Fruit fly (Drosophila melanogaster) whole organism, embryonic: Measurements from ENCODE around the gene Nepl20.

ENCODE experiments used
- B-H1 ChIP-seq: fragments of 200-800 bp; sonication (Bioruptor generic); IDR thresholded peaks from 3 replicates; pipeline ENCODE4 v1.3.6; 2022; ENCODE audit warnings: missing biosample characterization, missing genetic modification characterization
- CG10366 ChIP-seq: fragments of 200-800 bp; sonication (Bioruptor generic); IDR thresholded peaks from 2 replicates; pipeline ENCODE4 v1.3.6; 2022; ENCODE audit warnings: missing biosample characterization, missing genetic modification characterization
- CG10654 ChIP-seq: fragments of 200-800 bp; sonication (Bioruptor generic); optimal IDR thresholded peaks from 2 replicates; lab custom pipeline; 2016; ENCODE audit warnings: missing biosample characterization, missing genetic modification characterization
- CG11398 ChIP-seq: fragments of 200-800 bp; sonication (Bioruptor generic); optimal IDR thresholded peaks from 2 replicates; lab custom pipeline; 2016; ENCODE audit warnings: missing biosample characterization, missing genetic modification characterization
- CG11560 ChIP-seq: fragments of 200-800 bp; sonication (Bioruptor generic); IDR thresholded peaks from 3 replicates; pipeline ENCODE4 v1.3.6; 2022; ENCODE audit warnings: missing biosample characterization, missing genetic modification characterization
- CG12155 ChIP-seq: fragments of 200-800 bp; sonication (Bioruptor generic); optimal IDR thresholded peaks from 3 replicates; lab custom pipeline; 2016; ENCODE audit warnings: missing biosample characterization, missing genetic modification characterization
- CG12391 ChIP-seq: fragments of 200-800 bp; sonication (Bioruptor generic); optimal IDR thresholded peaks from 3 replicates; lab custom pipeline; 2018; ENCODE audit warnings: missing biosample characterization, mild to moderate bottlenecking, missing genetic modification characterization, moderate library complexity
- CG14014 ChIP-seq: fragments of 200-800 bp; sonication (Bioruptor generic); IDR thresholded peaks from 2 replicates; pipeline ENCODE4 v1.3.6; 2022; ENCODE audit warnings: missing biosample characterization, missing genetic modification characterization
- CG15269 ChIP-seq: fragments of 200-800 bp; sonication (Bioruptor generic); optimal IDR thresholded peaks from 2 replicates; lab custom pipeline; 2018; ENCODE audit warnings: missing biosample characterization, mild to moderate bottlenecking, missing genetic modification characterization, moderate library complexity
- CG15696 ChIP-seq: fragments of 200-800 bp; sonication (Bioruptor generic); optimal IDR thresholded peaks from 2 replicates; lab custom pipeline; 2019; ENCODE audit warnings: missing biosample characterization, mild to moderate bottlenecking, missing genetic modification characterization, moderate library complexity
- CG16779 ChIP-seq: fragments of 200-800 bp; sonication (Bioruptor generic); IDR thresholded peaks from 2 replicates; pipeline ENCODE4 v1.3.6; 2022; ENCODE audit warnings: missing biosample characterization, missing genetic modification characterization
- CG17829 ChIP-seq: fragments of 200-800 bp; optimal IDR thresholded peaks from 2 replicates; lab custom pipeline; 2019; ENCODE audit warnings: missing biosample characterization, mild to moderate bottlenecking, missing genetic modification characterization, moderate library complexity
- CG2120 ChIP-seq: fragments of 200-800 bp; sonication (Bioruptor generic); optimal IDR thresholded peaks from 3 replicates; lab custom pipeline; 2016; ENCODE audit warnings: missing biosample characterization, missing genetic modification characterization
- CG2202 ChIP-seq: fragments of 200-800 bp; sonication (Bioruptor generic); optimal IDR thresholded peaks from 2 replicates; lab custom pipeline; 2018; ENCODE audit warnings: missing biosample characterization, mild to moderate bottlenecking, missing genetic modification characterization
- CG30403 ChIP-seq: fragments of 200-800 bp; sonication (Bioruptor generic); optimal IDR thresholded peaks from 3 replicates; lab custom pipeline; 2016; ENCODE audit warnings: missing biosample characterization, missing genetic modification characterization
- CG34224 ChIP-seq: fragments of 200-800 bp; sonication (Bioruptor generic); IDR thresholded peaks from 3 replicates; pipeline ENCODE4 v1.3.6; 2022; ENCODE audit warnings: missing biosample characterization, missing genetic modification characterization; ENCODE audit not compliant: partially characterized antibody
- CG3995 ChIP-seq: fragments of 200-800 bp; sonication (Bioruptor generic); optimal IDR thresholded peaks from 3 replicates; lab custom pipeline; 2016; ENCODE audit warnings: missing biosample characterization, missing genetic modification characterization
- CG4617 ChIP-seq: fragments of 200-800 bp; sonication (Bioruptor generic); optimal IDR thresholded peaks from 3 replicates; lab custom pipeline; 2016; ENCODE audit warnings: missing biosample characterization, missing genetic modification characterization, borderline replicate concordance
- CG4707 ChIP-seq: fragments of 200-800 bp; sonication (Bioruptor generic); optimal IDR thresholded peaks from 2 replicates; lab custom pipeline; 2018; ENCODE audit warnings: missing biosample characterization, mild to moderate bottlenecking, missing genetic modification characterization, moderate library complexity
- CG7928 ChIP-seq: fragments of 200-800 bp; sonication (Bioruptor generic); optimal IDR thresholded peaks from 2 replicates; lab custom pipeline; 2017; ENCODE audit warnings: missing biosample characterization, mild to moderate bottlenecking, missing genetic modification characterization
- CG8924 ChIP-seq: fragments of 200-800 bp; optimal IDR thresholded peaks from 3 replicates; lab custom pipeline; 2019; ENCODE audit warnings: missing biosample characterization, mild to moderate bottlenecking, missing genetic modification characterization, moderate library complexity
- CG9609 ChIP-seq: fragments of 200-800 bp; sonication (Bioruptor generic); optimal IDR thresholded peaks from 3 replicates; lab custom pipeline; 2016; ENCODE audit warnings: missing biosample characterization, missing genetic modification characterization
- CoRest ChIP-seq: fragments of 200-800 bp; sonication (Bioruptor generic); optimal IDR thresholded peaks from 3 replicates; lab custom pipeline; 2018; ENCODE audit warnings: missing biosample characterization, mild to moderate bottlenecking, missing genetic modification characterization, moderate library complexity
- Deaf1 ChIP-seq: fragments of 200-800 bp; optimal IDR thresholded peaks from 3 replicates; lab custom pipeline; 2019; ENCODE audit warnings: missing biosample characterization, mild to moderate bottlenecking, missing genetic modification characterization, moderate library complexity
- Dfd ChIP-seq, 2 experiments: fragments of >200 bp; optimal IDR thresholded peaks; 2 replicates each; lab custom pipeline; 2017; ENCODE audit warnings: missing biosample characterization in 2 of 2, missing genetic modification characterization in 2 of 2
- Dip2 ChIP-seq: fragments of 200-800 bp; sonication (Bioruptor generic); IDR thresholded peaks from 2 replicates; pipeline ENCODE4 v1.3.6; 2022; ENCODE audit warnings: missing biosample characterization, missing genetic modification characterization
- H15 ChIP-seq: fragments of 200-800 bp; sonication (Bioruptor generic); IDR thresholded peaks from 3 replicates; pipeline ENCODE4 v1.3.6; 2022; ENCODE audit warnings: missing biosample characterization, missing genetic modification characterization
- HLH4C ChIP-seq: fragments of 200-800 bp; sonication (Bioruptor generic); IDR thresholded peaks from 3 replicates; pipeline ENCODE4 v1.3.6; 2022; ENCODE audit warnings: missing biosample characterization, missing genetic modification characterization; ENCODE audit not compliant: partially characterized antibody
- Hr3 ChIP-seq: fragments of 200-800 bp; sonication (Bioruptor generic); optimal IDR thresholded peaks from 3 replicates; lab custom pipeline; 2016; ENCODE audit warnings: missing biosample characterization, missing genetic modification characterization
- Hr78 ChIP-seq, 2 experiments: fragments of 200-800 bp in 1 of 2; fragments of >200 bp in 1 of 2; sonication (Bioruptor generic) in 1 of 2; optimal IDR thresholded peaks; 2 replicates each; lab custom pipeline; 2017 to 2019; ENCODE audit warnings: missing biosample characterization in 2 of 2, missing genetic modification characterization in 2 of 2, mild to moderate bottlenecking in 1 of 2, moderate library complexity in 1 of 2
- Mrtf ChIP-seq: fragments of 200-800 bp; sonication (Bioruptor generic); IDR thresholded peaks from 3 replicates; pipeline ENCODE4 v1.3.6; 2022; ENCODE audit warnings: missing biosample characterization, missing genetic modification characterization
- NC2α ChIP-seq: fragments of 200-800 bp; sonication (Bioruptor generic); optimal IDR thresholded peaks from 2 replicates; lab custom pipeline; 2016; ENCODE audit warnings: missing biosample characterization, missing genetic modification characterization
- NK7.1 ChIP-seq: fragments of 200-800 bp; sonication (Bioruptor generic); optimal IDR thresholded peaks from 3 replicates; lab custom pipeline; 2016; ENCODE audit warnings: missing biosample characterization, missing genetic modification characterization
- Scr ChIP-seq: fragments of 200-800 bp; sonication (Bioruptor generic); IDR thresholded peaks from 2 replicates; pipeline ENCODE4 v1.3.6; 2022; ENCODE audit warnings: missing biosample characterization, missing genetic modification characterization; ENCODE audit not compliant: partially characterized antibody
- Six4 ChIP-seq: fragments of 200-800 bp; sonication (Bioruptor generic); optimal IDR thresholded peaks from 2 replicates; lab custom pipeline; 2016; ENCODE audit warnings: missing biosample characterization, missing genetic modification characterization
- Spps ChIP-seq: fragments of 200-800 bp; sonication (Bioruptor generic); optimal IDR thresholded peaks from 2 replicates; lab custom pipeline; 2018; ENCODE audit warnings: missing biosample characterization, mild to moderate bottlenecking, missing genetic modification characterization
- Stat92E ChIP-seq, 3 experiments: fragments of >200 bp in 2 of 3; fragments of 200-800 bp in 1 of 3; sonication (Bioruptor generic) in 1 of 3; optimal IDR thresholded peaks; 2 replicates each; lab custom pipeline; 2017 to 2019; ENCODE audit warnings: missing biosample characterization in 3 of 3, missing genetic modification characterization in 3 of 3, mild to moderate bottlenecking in 1 of 3, moderate library complexity in 1 of 3
- bowl ChIP-seq: fragments of 200-800 bp; sonication (Bioruptor generic); IDR thresholded peaks from 2 replicates; pipeline ENCODE4 v1.3.6; 2022; ENCODE audit warnings: missing biosample characterization, missing genetic modification characterization
- bsh ChIP-seq, 2 experiments: fragments of 200-800 bp; sonication (Bioruptor generic); optimal IDR thresholded peaks; 2 replicates each; lab custom pipeline; 2017 to 2018; ENCODE audit warnings: mild to moderate bottlenecking in 2 of 2, missing biosample characterization in 2 of 2, missing genetic modification characterization in 2 of 2, moderate library complexity in 1 of 2
- crc ChIP-seq: fragments of 200-800 bp; sonication (Bioruptor generic); optimal IDR thresholded peaks from 2 replicates; lab custom pipeline; 2016; ENCODE audit warnings: missing biosample characterization, missing genetic modification characterization
- eve ChIP-seq, 2 experiments: fragments of >200 bp; optimal IDR thresholded peaks; 2 replicates each; lab custom pipeline; 2017; ENCODE audit warnings: missing biosample characterization in 2 of 2, missing genetic modification characterization in 2 of 2
- gfzf ChIP-seq: fragments of 200-800 bp; sonication (Bioruptor generic); optimal IDR thresholded peaks from 2 replicates; lab custom pipeline; 2016; ENCODE audit warnings: missing biosample characterization, mild to moderate bottlenecking, missing genetic modification characterization, moderate library complexity
- kni ChIP-seq: fragments of 200-800 bp; sonication (Bioruptor generic); optimal IDR thresholded peaks from 3 replicates; lab custom pipeline; 2017; ENCODE audit warnings: mild to moderate bottlenecking, missing biosample characterization, missing genetic modification reagents, missing genetic modification characterization
- mam ChIP-seq: fragments of 200-800 bp; sonication (Bioruptor generic); optimal IDR thresholded peaks from 3 replicates; lab custom pipeline; 2016; ENCODE audit warnings: missing biosample characterization, missing genetic modification characterization
- sens-2 ChIP-seq: fragments of 200-800 bp; sonication (Bioruptor generic); IDR thresholded peaks from 2 replicates; pipeline ENCODE4 v1.3.6; 2022; ENCODE audit warnings: missing biosample characterization, missing genetic modification characterization
- slp2 ChIP-seq: fragments of 200-800 bp; sonication (Bioruptor generic); optimal IDR thresholded peaks from 2 replicates; lab custom pipeline; 2016; ENCODE audit warnings: missing biosample characterization, missing genetic modification characterization
- sug ChIP-seq: fragments of 200-800 bp; optimal IDR thresholded peaks from 2 replicates; lab custom pipeline; 2019; ENCODE audit warnings: missing biosample characterization, mild to moderate bottlenecking, missing genetic modification characterization, moderate library complexity
- vvl ChIP-seq: fragments of 200-800 bp; sonication (Bioruptor generic); IDR thresholded peaks from 2 replicates; pipeline ENCODE4 v1.3.6; 2022; ENCODE audit warnings: missing biosample characterization, missing genetic modification characterization
- wdn ChIP-seq: fragments of 200-800 bp; sonication (Bioruptor generic); IDR thresholded peaks from 2 replicates; pipeline ENCODE4 v1.3.6; 2022; ENCODE audit warnings: missing biosample characterization, missing genetic modification characterization

Gene Nepl20

DNA sequence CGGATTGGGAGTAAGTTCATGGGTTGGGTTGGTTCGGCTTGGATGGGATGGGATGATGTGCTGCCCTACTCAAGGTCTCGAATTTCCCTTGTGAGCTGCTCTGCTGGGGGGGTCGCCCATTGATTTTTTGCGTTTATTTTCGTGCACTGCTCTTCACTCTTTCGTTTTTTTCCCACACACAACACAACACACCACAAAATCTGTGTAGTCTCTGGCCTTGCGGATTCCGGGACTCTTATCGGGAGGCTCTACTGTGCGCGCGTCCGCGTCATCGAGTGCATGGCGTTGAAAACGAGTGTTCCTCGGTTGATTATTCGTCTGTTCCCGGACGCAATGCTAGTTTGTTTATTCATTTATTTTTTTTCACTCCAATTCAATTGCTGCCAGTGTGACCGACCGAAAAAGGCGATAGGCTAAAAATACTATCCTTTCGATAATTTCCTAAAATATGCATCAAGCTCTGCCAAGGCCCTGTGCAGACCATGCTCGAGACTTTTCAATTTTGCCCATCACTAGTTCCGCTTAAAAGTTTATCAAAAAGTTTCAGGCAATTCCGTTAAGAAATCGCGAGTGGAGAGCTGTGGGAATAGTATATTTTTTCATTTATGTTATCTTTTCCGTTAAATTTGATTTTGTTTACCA, 48.8 kb upstream of the Nepl20 start, which contains the start of gene WASp (continued):
- no peak for TF ChIP-seq Hr78 (GFP tag; optimal IDR thresholded peaks at IDR 0.05; lab: Kevin White, UChicago)
- TF ChIP-seq B-H1: peak; percentile 44; the same call in 1 of the 3 replicates
- peak; percentile 32; the same call in 1 of the 3 replicates for TF ChIP-seq CG34224 (GFP tag; lab: Robert Waterston, UW)
- peak; percentile 37 for TF ChIP-seq NC2α (GFP tag; lab: Kevin White, UChicago)
- peak; percentile 35 to 53 for TF ChIP-seq bsh (GFP tag; optimal IDR thresholded peaks at IDR 0.05; lab: Kevin White, UChicago)
- peak; percentile 59; the same call in 1 of the 3 replicates for TF ChIP-seq H15 (GFP tag; lab: Robert Waterston, UW)
- peak; percentile 89 for TF ChIP-seq sug (tag; lab: Kevin White, UChicago)
- TF ChIP-seq bowl (GFP tag; lab: Robert Waterston, UW): peak; percentile 40; the same call in 1 of the 2 replicates
- TF ChIP-seq CoRest (tag; lab: Kevin White, UChicago): peak; percentile 85
- no peak for TF ChIP-seq Dip2
- TF ChIP-seq CG11398 (GFP tag; lab: Kevin White, UChicago): peak; percentile 65
- peak; percentile 55 for TF ChIP-seq CG10654 (GFP tag; lab: Kevin White, UChicago)
- peak; percentile 78 for TF ChIP-seq slp2 (GFP tag; lab: Kevin White, UChicago)
- TF ChIP-seq eve (GFP tag; optimal IDR thresholded peaks at IDR 0.05; lab: Kevin White, UChicago): no peak
- TF ChIP-seq Dfd (GFP tag; optimal IDR thresholded peaks at IDR 0.05; lab: Kevin White, UChicago): no peak
- TF ChIP-seq CG15696 (tag; lab: Kevin White, UChicago): no peak
- no peak for TF ChIP-seq CG16779 (GFP tag; lab: Robert Waterston, UW)
- TF ChIP-seq HLH4C (GFP tag; lab: Robert Waterston, UW): no peak
- no peak for TF ChIP-seq Deaf1 (tag; lab: Kevin White, UChicago)
- peak; percentile 59; the same call in 1 of the 2 replicates for TF ChIP-seq CG14014
- peak; percentile 59 for TF ChIP-seq CG10366
- TF ChIP-seq CG11560 (tag; lab: Robert Waterston, UW): no peak; the same call in 2 of the 3 replicates
- peak; percentile 17 for TF ChIP-seq crc (GFP tag; lab: Kevin White, UChicago)
- TF ChIP-seq vvl (GFP tag; lab: Robert Waterston, UW): peak; percentile 87
- TF ChIP-seq Spps (tag; lab: Kevin White, UChicago): peak; percentile 12
- TF ChIP-seq Stat92E (GFP tag; optimal IDR thresholded peaks at IDR 0.05; lab: Kevin White, UChicago): peak in 1 of 3 experiments; percentile 51
- TF ChIP-seq CG8924 (tag; lab: Kevin White, UChicago): peak; percentile 49
- no peak for TF ChIP-seq CG2120 (GFP tag; lab: Kevin White, UChicago)
- peak; percentile 66 for TF ChIP-seq CG12155 (GFP tag; lab: Kevin White, UChicago)
- no peak; the same call in 2 of the 3 replicates for TF ChIP-seq Mrtf (GFP tag; lab: Robert Waterston, UW)
- peak; percentile 77 for TF ChIP-seq CG17829 (tag; lab: Kevin White, UChicago)
- 0 out of 2 replicates have a peak, but pooled peaks have one; percentile 42 for TF ChIP-seq sens-2 (GFP tag; lab: Robert Waterston, UW)
- peak; percentile 73 for TF ChIP-seq CG12391 (tag; lab: Kevin White, UChicago)
- TF ChIP-seq CG15269 (tag; lab: Kevin White, UChicago): no peak
- peak; percentile 37 for TF ChIP-seq Hr3 (GFP tag; lab: Kevin White, UChicago)
- TF ChIP-seq CG3995 (GFP tag; lab: Kevin White, UChicago): peak; percentile 69
- TF ChIP-seq CG2202 (tag; lab: Kevin White, UChicago): peak; percentile 41
- TF ChIP-seq CG7928 (GFP tag; lab: Kevin White, UChicago): no peak
- peak; percentile 93 for TF ChIP-seq CG4617
- TF ChIP-seq CG30403 (GFP tag; lab: Kevin White, UChicago): peak; percentile 59
- peak; percentile 62 for TF ChIP-seq CG4707 (GFP tag; lab: Kevin White, UChicago)
- peak; percentile 63 for TF ChIP-seq NK7.1 (GFP tag; lab: Kevin White, UChicago)
- peak; percentile 64 for TF ChIP-seq mam (GFP tag; lab: Kevin White, UChicago)
- TF ChIP-seq kni (GFP tag; lab: Kevin White, UChicago): no peak
- TF ChIP-seq Six4: peak; percentile 3
- TF ChIP-seq Scr (GFP tag; lab: Robert Waterston, UW): peak; percentile 64
- peak; percentile 53 for TF ChIP-seq CG9609 (GFP tag; lab: Kevin White, UChicago)
- TF ChIP-seq gfzf (GFP tag; lab: Kevin White, UChicago): peak; percentile 95
- TF ChIP-seq wdn (GFP tag; lab: Robert Waterston, UW): 0 out of 2 replicates have a peak, but pooled peaks have one; percentile 46
